Worm (Caenorhabditis elegans) whole organism, L1 larva: ENCODE data around the gene Y67D8C.2.

Source experiments
- C04F5.9 ChIP-seq: sonication (generic microtip); optimal IDR thresholded peaks from 2 replicates; lab custom pipeline; 2016; ENCODE audit warnings: missing genetic modification characterization, missing compliant biosample characterization
- C34B4.2 ChIP-seq: sonication (generic microtip); optimal IDR thresholded peaks from 2 replicates; lab custom pipeline; 2017; ENCODE audit warnings: mild to moderate bottlenecking, missing genetic modification characterization, missing compliant biosample characterization
- F16B12.6 ChIP-seq: fragments of 150-350 bp; optimal IDR thresholded peaks from 2 replicates; lab custom pipeline; 2014; ENCODE audit warnings: missing biosample characterization, missing genetic modification characterization
- aha-1 ChIP-seq: fragments of 150-350 bp; optimal IDR thresholded peaks from 2 replicates; lab custom pipeline; 2014; ENCODE audit warnings: missing biosample characterization, missing genetic modification characterization
- ceh-63 ChIP-seq: fragments of 200-800 bp; sonication (Bioruptor generic); optimal IDR thresholded peaks from 2 replicates; lab custom pipeline; 2018; ENCODE audit warnings: mild to moderate bottlenecking, missing genetic modification characterization, missing compliant biosample characterization
- ceh-82 ChIP-seq, 3 experiments: fragments of 150-350 bp in 1 of 3; sonication (generic microtip) in 2 of 3; optimal IDR thresholded peaks; 2 replicates each; lab custom pipeline; 2014 to 2017; ENCODE audit warnings: missing biosample characterization in 3 of 3, missing genetic modification characterization in 3 of 3
- ceh-90 ChIP-seq: sonication (generic microtip); optimal IDR thresholded peaks from 2 replicates; lab custom pipeline; 2016; ENCODE audit warnings: missing genetic modification characterization, missing compliant biosample characterization
- dpl-1 ChIP-seq, 3 experiments: fragments of 150-350 bp in 2 of 3; sonication (generic microtip) in 1 of 3; optimal IDR thresholded peaks; 2 replicates each; lab custom pipeline; 2014 to 2017; ENCODE audit warnings: missing biosample characterization in 3 of 3, missing genetic modification characterization in 3 of 3, missing genetic modification reagents in 3 of 3
- dsc-1 ChIP-seq: sonication (generic microtip); optimal IDR thresholded peaks from 2 replicates; lab custom pipeline; 2016; ENCODE audit warnings: mild to moderate bottlenecking, missing genetic modification characterization, missing compliant biosample characterization
- egl-13 ChIP-seq: sonication (generic microtip); optimal IDR thresholded peaks from 2 replicates; lab custom pipeline; 2016; ENCODE audit warnings: missing genotype, missing genetic modification reagents, missing genetic modification characterization, missing compliant biosample characterization
- egl-27 ChIP-seq, 2 experiments: fragments of 150-350 bp in 1 of 2; sonication (generic microtip); optimal IDR thresholded peaks; 3 replicates each; lab custom pipeline; 2017 to 2018; ENCODE audit warnings: missing biosample characterization in 2 of 2, missing genetic modification characterization in 2 of 2, missing genetic modification reagents in 2 of 2
- elt-2 ChIP-seq: sonication (generic microtip); optimal IDR thresholded peaks from 2 replicates; lab custom pipeline; 2016; ENCODE audit warnings: missing genetic modification characterization, mild to moderate bottlenecking, inconsistent platforms, missing compliant biosample characterization, missing genetic modification reagents
- elt-3 ChIP-seq, 6 experiments: fragments of 150-350 bp in 1 of 6; sonication (generic microtip); optimal IDR thresholded peaks; 2 replicates each; lab custom pipeline; 2017 to 2018; ENCODE audit warnings: missing biosample characterization in 6 of 6, missing genetic modification characterization in 6 of 6, inconsistent platforms in 1 of 6
- ets-5 ChIP-seq: fragments of 200-800 bp; sonication (Bioruptor generic); IDR thresholded peaks from 2 replicates; pipeline ENCODE4 v1.3.6; 2022; ENCODE audit warnings: missing genetic modification characterization, missing compliant biosample characterization
- fkh-10 ChIP-seq: sonication (generic microtip); optimal IDR thresholded peaks from 2 replicates; lab custom pipeline; 2017; ENCODE audit warnings: missing biosample characterization, missing genetic modification reagents, missing genetic modification characterization
- fkh-4 ChIP-seq: sonication (generic microtip); optimal IDR thresholded peaks from 2 replicates; lab custom pipeline; 2016; ENCODE audit warnings: missing compliant biosample characterization, missing genetic modification characterization, borderline replicate concordance
- fos-1 ChIP-seq: fragments of 150-350 bp; optimal IDR thresholded peaks from 2 replicates; lab custom pipeline; 2014; ENCODE audit warnings: missing biosample characterization, missing genetic modification characterization
- grh-1 ChIP-seq: fragments of 200-800 bp; sonication (Bioruptor generic); IDR thresholded peaks from 2 replicates; pipeline ENCODE4 v1.3.6; 2022; ENCODE audit warnings: missing genetic modification reagents, missing genetic modification characterization, missing compliant biosample characterization
- hlh-4 ChIP-seq: sonication (generic microtip); optimal IDR thresholded peaks from 2 replicates; lab custom pipeline; 2016; ENCODE audit warnings: mild to moderate bottlenecking, missing genetic modification characterization, missing compliant biosample characterization
- isw-1 ChIP-seq: fragments of 200-800 bp; sonication (Bioruptor generic); IDR thresholded peaks from 2 replicates; pipeline ENCODE4 v1.3.6; 2022; ENCODE audit warnings: missing genetic modification characterization, missing compliant biosample characterization
- jun-1 ChIP-seq: fragments of 150-350 bp; optimal IDR thresholded peaks from 2 replicates; lab custom pipeline; 2014; ENCODE audit warnings: missing biosample characterization, missing genetic modification reagents, missing genetic modification characterization
- lir-3 ChIP-seq: sonication (generic microtip); optimal IDR thresholded peaks from 2 replicates; lab custom pipeline; 2016; ENCODE audit warnings: mild to moderate bottlenecking, missing genetic modification characterization, moderate library complexity, missing compliant biosample characterization; ENCODE audit not compliant: poor library complexity
- lsy-2 ChIP-seq, 2 experiments: fragments of 150-350 bp; optimal IDR thresholded peaks; 2 replicates each; lab custom pipeline; 2014; ENCODE audit warnings: missing biosample characterization in 2 of 2, missing genetic modification characterization in 2 of 2
- nhr-20 ChIP-seq: sonication (generic microtip); optimal IDR thresholded peaks from 2 replicates; lab custom pipeline; 2016; ENCODE audit warnings: mild to moderate bottlenecking, missing genetic modification characterization, missing compliant biosample characterization
- nhr-71 ChIP-seq: sonication (generic microtip); optimal IDR thresholded peaks from 2 replicates; lab custom pipeline; 2016; ENCODE audit warnings: mild to moderate bottlenecking, missing genetic modification characterization, moderate library complexity, missing compliant biosample characterization
- nhr-76 ChIP-seq: sonication (generic microtip); optimal IDR thresholded peaks from 2 replicates; lab custom pipeline; 2017; ENCODE audit warnings: missing biosample characterization, missing genetic modification characterization
- nhr-90 ChIP-seq: sonication (generic microtip); optimal IDR thresholded peaks from 2 replicates; lab custom pipeline; 2016; ENCODE audit warnings: mild to moderate bottlenecking, missing genetic modification characterization, missing compliant biosample characterization; ENCODE audit not compliant: poor library complexity
- pag-3 ChIP-seq: sonication (generic microtip); optimal IDR thresholded peaks from 2 replicates; lab custom pipeline; 2017; ENCODE audit warnings: missing genetic modification characterization, mild to moderate bottlenecking, missing compliant biosample characterization, antibody characterized with exemption, borderline replicate concordance; ENCODE audit not compliant: insufficient read depth
- rnt-1 ChIP-seq: sonication (generic microtip); optimal IDR thresholded peaks from 2 replicates; lab custom pipeline; 2016; ENCODE audit warnings: mild to moderate bottlenecking, missing genetic modification characterization, moderate library complexity, missing compliant biosample characterization
- sptf-1 ChIP-seq: fragments of 150-350 bp; optimal IDR thresholded peaks from 2 replicates; lab custom pipeline; 2014; ENCODE audit warnings: missing biosample characterization, missing genetic modification characterization
- swsn-7 ChIP-seq: sonication (generic microtip); optimal IDR thresholded peaks from 2 replicates; lab custom pipeline; 2016; ENCODE audit warnings: missing genetic modification characterization, missing compliant biosample characterization
- tlp-1 ChIP-seq: fragments of 150-350 bp; optimal IDR thresholded peaks from 2 replicates; lab custom pipeline; 2014; ENCODE audit warnings: missing biosample characterization, missing genetic modification characterization
- unc-130 ChIP-seq: fragments of 150-350 bp; optimal IDR thresholded peaks from 2 replicates; lab custom pipeline; 2017; ENCODE audit warnings: missing biosample characterization, missing genetic modification characterization, inconsistent platforms
- unc-30 ChIP-seq: sonication (generic microtip); optimal IDR thresholded peaks from 2 replicates; lab custom pipeline; 2017; ENCODE audit warnings: missing biosample characterization, missing genetic modification characterization
- unc-86 ChIP-seq: sonication (generic microtip); optimal IDR thresholded peaks from 2 replicates; lab custom pipeline; 2016; ENCODE audit warnings: missing genetic modification characterization, missing compliant biosample characterization
- xbp-1 ChIP-seq: sonication (generic microtip); optimal IDR thresholded peaks from 2 replicates; lab custom pipeline; 2016; ENCODE audit warnings: missing genetic modification characterization, missing compliant biosample characterization
- ztf-4 ChIP-seq: fragments of 150-350 bp; optimal IDR thresholded peaks from 2 replicates; lab custom pipeline; 2014; ENCODE audit warnings: missing biosample characterization, missing genetic modification characterization

Y67D8C.2 gene

ce11 chrIV:3086825-3087224 lies 14.7 kb downstream of the Y67D8C.2 start, which contains the start of gene Y67D8C.9:
Y67D8C.9 (minus strand) TSS chrIV:3086925.
- TF ChIP-seq nhr-76 (tag; lab: Kevin White, UChicago) (no peak), ceh-82 (tag; optimal IDR thresholded peaks at IDR 0.05; lab: Kevin White, UChicago) (no peak), tlp-1 (tag; lab: Kevin White, UChicago) (no peak), nhr-90 (tag; lab: Kevin White, UChicago) (no peak), jun-1 (tag; lab: Kevin White, UChicago) (no peak), fos-1 (tag; lab: Kevin White, UChicago) (no peak), ceh-90 (tag; lab: Kevin White, UChicago) (no peak), lir-3 (no peak), pag-3 (tag; lab: Kevin White, UChicago) (no peak), ztf-4 (no peak), nhr-20 (tag; lab: Kevin White, UChicago) (no peak), unc-130 (tag; lab: Kevin White, UChicago) (no peak), unc-30 (tag; lab: Kevin White, UChicago) (no peak)

ce11 chrIV:3089611-3090010 lies 17.5 kb downstream of the Y67D8C.2 start:
- TF ChIP-seq fkh-4 (tag; lab: Kevin White, UChicago) (no peak), egl-27 (tag; optimal IDR thresholded peaks at IDR 0.05; lab: Kevin White, UChicago) (no peak), ztf-4 (no peak), dpl-1 (GFP tag; optimal IDR thresholded peaks at IDR 0.05; lab: Kevin White, UChicago) (no peak)

ce11 chrIV:3091112-3091511 lies 19.0 kb downstream of the Y67D8C.2 start:
- TF ChIP-seq nhr-76 (tag; lab: Kevin White, UChicago) (no peak), aha-1 (tag; lab: Kevin White, UChicago) (no peak), elt-2 (tag; lab: Kevin White, UChicago) (no peak), ztf-4 (no peak), lsy-2 (tag; optimal IDR thresholded peaks at IDR 0.05; lab: Kevin White, UChicago) (no peak), egl-13 (tag; lab: Kevin White, UChicago) (no peak), pag-3 (tag; lab: Kevin White, UChicago) (no peak), fkh-4 (tag; lab: Kevin White, UChicago) (no peak), xbp-1 (tag; lab: Kevin White, UChicago) (no peak), elt-3 (tag; optimal IDR thresholded peaks at IDR 0.05; lab: Kevin White, UChicago) (no peak), nhr-71 (tag; lab: Kevin White, UChicago) (no peak), grh-1 (no peak), F16B12.6 (no peak), isw-1 (GFP tag; lab: Robert Waterston, UW) (no peak), nhr-90 (tag; lab: Kevin White, UChicago) (no peak)

ce11 chrIV:3092978-3093377 lies 20.9 kb downstream of the Y67D8C.2 start:
- no peak for TF ChIP-seq ets-5 (GFP tag; lab: Robert Waterston, UW)
- TF ChIP-seq C04F5.9 (tag; lab: Kevin White, UChicago): no peak
- no peak for TF ChIP-seq unc-86 (tag; lab: Kevin White, UChicago)
- no peak for TF ChIP-seq nhr-71 (tag; lab: Kevin White, UChicago)
- TF ChIP-seq fkh-10 (GFP tag; lab: Kevin White, UChicago): no peak
- no peak for TF ChIP-seq dsc-1 (tag; lab: Kevin White, UChicago)
- TF ChIP-seq hlh-4: no peak
- TF ChIP-seq rnt-1 (tag; lab: Kevin White, UChicago): no peak
- TF ChIP-seq swsn-7 (tag; lab: Kevin White, UChicago): no peak
- TF ChIP-seq sptf-1 (tag; lab: Kevin White, UChicago): no peak
- TF ChIP-seq C34B4.2 (tag; lab: Kevin White, UChicago): no peak
- no peak for TF ChIP-seq ceh-63
